Fruit fly (Drosophila melanogaster): ENCODE data around the gene LanA.
A peak's percentile ranks its signal among the peaks of the same experiment; 100 is the strongest.

LanA gene

DNA sequence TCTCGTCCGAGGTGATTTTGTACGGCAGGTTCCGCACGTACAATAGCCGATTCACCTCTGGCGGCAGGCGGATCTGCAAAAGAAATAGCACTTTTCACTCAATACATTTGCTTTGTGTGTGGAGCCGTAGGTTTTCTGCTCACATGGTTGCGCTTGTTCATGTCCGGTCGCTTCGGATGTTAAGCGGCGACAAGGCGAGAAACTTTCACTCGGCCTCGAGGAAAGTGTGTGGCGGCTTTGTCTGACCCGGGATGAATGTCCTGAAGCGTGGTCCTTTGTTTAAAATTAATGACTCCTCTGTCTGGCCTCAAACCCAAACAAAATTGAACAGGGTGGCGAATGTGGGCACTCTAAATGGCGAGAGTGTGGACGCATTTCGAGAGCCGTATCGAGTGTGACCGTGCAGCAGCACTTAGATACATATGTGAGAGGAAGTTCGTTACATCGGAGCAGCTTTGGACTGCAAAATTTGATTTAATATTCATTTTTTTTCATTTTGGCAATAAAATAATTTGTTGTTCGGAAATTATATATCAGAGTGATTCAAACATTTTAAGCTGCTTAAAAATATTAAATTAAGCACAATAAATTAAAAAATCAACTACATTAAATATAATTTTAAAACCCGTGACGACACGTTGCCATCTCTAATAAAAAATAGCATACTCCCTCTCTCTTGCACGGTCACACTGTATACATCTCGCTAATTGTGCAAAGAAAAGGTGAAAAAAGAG lies 24.8 kb downstream of the LanA start, which contains the start of the genes Sf3b6 and Tnpo:
Gene Sf3b6 (minus strand): TSS at position 358 of the 734 bp plus-strand sequence.
Gene Tnpo (plus strand): TSS at position 659 of the 734 bp plus-strand sequence.
- TF ChIP-seq pad (GFP tag; optimal IDR thresholded peaks at IDR 0.05) = peak; percentile 66
- TF ChIP-seq CG7101 (tag; optimal IDR thresholded peaks at IDR 0.05) = peak; percentile 86
- TF ChIP-seq ovo (GFP tag; optimal IDR thresholded peaks at IDR 0.05) = peak; percentile 73
- TF ChIP-seq Clk (GFP tag; optimal IDR thresholded peaks at IDR 0.05) = peak; percentile 79
- peak; percentile 72 for TF ChIP-seq CG14711 (tag; optimal IDR thresholded peaks at IDR 0.05)
- TF ChIP-seq Mnt (GFP tag; optimal IDR thresholded peaks at IDR 0.05) = peak; percentile 52
- peak; percentile 78 for TF ChIP-seq Hr96 (GFP tag; optimal IDR thresholded peaks at IDR 0.05)
- no peak for TF ChIP-seq cic (GFP tag; optimal IDR thresholded peaks at IDR 0.05)
- TF ChIP-seq CG1620 (GFP tag; optimal IDR thresholded peaks at IDR 0.05) = peak; percentile 84
- TF ChIP-seq Crg-1 (GFP tag; optimal IDR thresholded peaks at IDR 0.05) = peak; percentile 74
- TF ChIP-seq toe (GFP tag; optimal IDR thresholded peaks at IDR 0.05) = peak; percentile 90
- peak; percentile 70 for TF ChIP-seq bab1 (GFP tag; optimal IDR thresholded peaks at IDR 0.05)
- TF ChIP-seq CG12768 (GFP tag; optimal IDR thresholded peaks at IDR 0.05) = peak; percentile 84
- TF ChIP-seq kay (GFP tag; ENCODE audit: borderline replicate concordance) = no peak
- TF ChIP-seq CG5204 (GFP tag; optimal IDR thresholded peaks at IDR 0.05) = peak; percentile 78
- TF ChIP-seq CG33017 (tag; optimal IDR thresholded peaks at IDR 0.05) = peak; percentile 75
- no peak for TF ChIP-seq cnc (optimal IDR thresholded peaks at IDR 0.05)
- TF ChIP-seq tj (GFP tag; optimal IDR thresholded peaks at IDR 0.05) = peak; percentile 67
- peak; percentile 85 for TF ChIP-seq CG11617 (GFP tag; optimal IDR thresholded peaks at IDR 0.05)
- TF ChIP-seq CG7045 (GFP tag; optimal IDR thresholded peaks at IDR 0.05) = peak; percentile 77

DNA sequence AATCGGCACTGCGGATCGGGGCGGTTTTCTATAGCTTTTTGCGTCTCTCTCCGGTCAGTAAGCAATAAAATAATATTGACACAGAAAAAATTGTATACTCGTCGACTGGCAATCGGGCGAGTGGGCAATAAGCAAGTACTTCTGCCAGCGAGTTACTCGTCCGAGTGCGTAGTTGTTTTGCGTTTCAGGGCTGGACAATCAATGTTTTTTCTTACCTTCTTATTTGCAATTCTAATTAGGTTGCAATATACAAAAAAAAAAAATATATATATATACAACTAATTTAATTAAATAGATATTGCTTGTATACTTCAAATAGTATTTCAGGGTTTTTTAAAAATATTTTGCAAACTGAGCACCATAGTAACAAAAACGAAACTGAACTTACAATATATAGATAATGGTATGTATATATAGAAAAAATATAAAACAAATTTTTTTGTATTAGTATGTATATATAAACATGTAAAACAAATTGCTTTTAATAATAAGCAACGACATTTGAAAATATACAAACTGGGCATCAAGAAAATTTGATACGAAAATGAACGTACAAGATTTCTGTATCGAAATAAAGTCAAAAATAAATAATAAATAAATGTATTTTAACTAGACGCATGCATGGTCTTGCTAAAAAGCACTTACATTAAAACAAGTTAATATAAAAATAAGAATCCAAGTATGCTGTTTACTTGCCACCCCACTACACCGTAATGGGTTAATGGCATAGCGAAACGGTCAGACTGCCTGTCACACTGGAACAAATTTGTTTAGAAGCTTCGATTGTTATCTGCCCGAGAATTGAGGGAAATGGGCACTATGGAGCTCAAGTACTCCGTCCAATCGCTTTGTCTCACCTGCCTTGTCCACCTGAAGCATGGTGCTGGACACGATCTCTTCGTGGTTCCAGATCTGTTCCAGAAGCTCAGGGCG lies 28.6 kb downstream of the LanA start, which contains the start of the genes D19A and CG7386:
Gene D19A (minus strand): TSS at position 129 of the 933 bp plus-strand sequence.
Gene CG7386 (plus strand): TSS at position 751 of the 933 bp plus-strand sequence.
- TF ChIP-seq pad (GFP tag; optimal IDR thresholded peaks at IDR 0.05) (no peak), CG7045 (GFP tag; optimal IDR thresholded peaks at IDR 0.05) (peak; percentile 27), cnc (optimal IDR thresholded peaks at IDR 0.05) (no peak), CG14711 (tag; optimal IDR thresholded peaks at IDR 0.05) (peak; percentile 27), CG11617 (GFP tag; optimal IDR thresholded peaks at IDR 0.05) (peak; percentile 61), bab1 (GFP tag; optimal IDR thresholded peaks at IDR 0.05) (peak; percentile 79), kay (GFP tag; ENCODE audit: borderline replicate concordance) (no peak), Mnt (GFP tag; optimal IDR thresholded peaks at IDR 0.05) (peak; percentile 49), toe (GFP tag; optimal IDR thresholded peaks at IDR 0.05) (peak; percentile 53), Crg-1 (GFP tag; optimal IDR thresholded peaks at IDR 0.05) (no peak), ovo (GFP tag; optimal IDR thresholded peaks at IDR 0.05) (no peak), Hr96 (GFP tag; optimal IDR thresholded peaks at IDR 0.05) (peak; percentile 31), cic (GFP tag; optimal IDR thresholded peaks at IDR 0.05) (no peak), CG5204 (GFP tag; optimal IDR thresholded peaks at IDR 0.05) (peak; percentile 33), CG7101 (tag; optimal IDR thresholded peaks at IDR 0.05) (peak; percentile 72), CG1620 (GFP tag; optimal IDR thresholded peaks at IDR 0.05) (peak; percentile 60), CG33017 (tag; optimal IDR thresholded peaks at IDR 0.05) (peak; percentile 70), tj (GFP tag; optimal IDR thresholded peaks at IDR 0.05) (peak; percentile 24), Clk (GFP tag; optimal IDR thresholded peaks at IDR 0.05) (no peak), CG12768 (GFP tag; optimal IDR thresholded peaks at IDR 0.05) (peak; percentile 1)

DNA sequence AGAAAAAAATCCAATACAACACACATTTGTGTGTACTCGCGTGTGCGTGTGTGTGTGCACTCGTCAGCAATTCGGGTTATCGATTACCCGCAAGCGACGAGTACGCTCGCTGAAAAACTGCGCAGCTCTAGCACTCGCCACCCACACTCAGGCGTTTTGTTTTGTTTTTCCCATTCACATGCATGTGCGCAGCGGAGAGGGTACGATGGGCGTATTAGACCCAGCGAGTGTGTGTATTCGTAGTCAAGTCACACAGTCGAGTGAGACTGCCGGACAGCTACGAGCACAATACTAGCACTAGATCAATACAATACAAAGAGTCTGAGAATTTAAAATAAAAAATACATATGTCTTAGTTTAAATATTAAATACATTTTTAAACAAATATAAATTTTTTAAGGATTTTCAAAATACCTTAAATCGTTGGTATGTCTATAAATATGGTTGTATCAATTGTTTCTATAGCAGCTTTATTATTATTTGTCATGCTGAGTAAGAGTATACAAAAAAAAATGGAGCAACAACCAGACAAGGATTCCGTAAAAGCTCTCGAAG lies 32.9 kb downstream of the LanA start, which contains the start of the genes D19B and CG43293:
Gene D19B (minus strand): TSS at position 37 of the 555 bp plus-strand sequence.
Gene CG43293 (plus strand): TSS at position 306 of the 555 bp plus-strand sequence.
- TF ChIP-seq Mnt (GFP tag; optimal IDR thresholded peaks at IDR 0.05) = peak; percentile 100
- TF ChIP-seq CG5204 (GFP tag; optimal IDR thresholded peaks at IDR 0.05) = peak; percentile 64
- TF ChIP-seq CG12768 (GFP tag; optimal IDR thresholded peaks at IDR 0.05) = peak; percentile 76
- TF ChIP-seq CG14711 (tag; optimal IDR thresholded peaks at IDR 0.05) = peak; percentile 74
- peak; percentile 78 for TF ChIP-seq tj (GFP tag; optimal IDR thresholded peaks at IDR 0.05)
- peak; percentile 60 for TF ChIP-seq toe (GFP tag; optimal IDR thresholded peaks at IDR 0.05)
- TF ChIP-seq pad (GFP tag; optimal IDR thresholded peaks at IDR 0.05) = peak; percentile 54
- peak; percentile 65 for TF ChIP-seq Hr96 (GFP tag; optimal IDR thresholded peaks at IDR 0.05)
- TF ChIP-seq CG7045 (GFP tag; optimal IDR thresholded peaks at IDR 0.05) = peak; percentile 78
- peak; percentile 98 for TF ChIP-seq cic (GFP tag; optimal IDR thresholded peaks at IDR 0.05)
- peak; percentile 84 for TF ChIP-seq bab1 (GFP tag; optimal IDR thresholded peaks at IDR 0.05)
- TF ChIP-seq ovo (GFP tag; optimal IDR thresholded peaks at IDR 0.05) = peak; percentile 3
- TF ChIP-seq CG11617 (GFP tag; optimal IDR thresholded peaks at IDR 0.05) = peak; percentile 82
- no peak for TF ChIP-seq kay (GFP tag; ENCODE audit: borderline replicate concordance)
- TF ChIP-seq CG7101 (tag; optimal IDR thresholded peaks at IDR 0.05) = peak; percentile 74
- peak; percentile 54 for TF ChIP-seq Crg-1 (GFP tag; optimal IDR thresholded peaks at IDR 0.05)
- TF ChIP-seq cnc (optimal IDR thresholded peaks at IDR 0.05) = no peak
- TF ChIP-seq CG33017 (tag; optimal IDR thresholded peaks at IDR 0.05) = peak; percentile 75
- TF ChIP-seq CG1620 (GFP tag; optimal IDR thresholded peaks at IDR 0.05) = peak; percentile 76
- TF ChIP-seq Clk (GFP tag; optimal IDR thresholded peaks at IDR 0.05) = peak; percentile 66

DNA sequence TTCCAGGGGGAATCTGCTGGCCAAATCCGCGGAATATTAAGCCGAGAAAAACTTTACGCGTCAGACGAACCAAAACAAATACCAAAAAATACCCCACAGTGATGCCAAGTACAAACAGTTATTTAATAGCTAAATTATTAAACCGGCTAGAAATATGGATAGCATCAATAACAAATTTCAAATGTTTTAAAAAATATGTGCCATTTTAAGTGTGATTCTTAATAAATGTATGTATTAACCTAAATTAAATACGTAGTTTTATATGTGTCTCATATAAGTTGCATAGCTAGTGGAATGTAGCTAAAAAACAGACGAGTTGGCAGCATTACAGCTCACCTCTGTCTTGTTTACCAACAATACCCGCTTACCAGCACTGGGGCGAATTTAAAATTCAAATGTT lies 36.0 kb downstream of the LanA start, which contains the start of gene CG10274:
Gene CG10274 (minus strand): TSS at position 54 of the 400 bp plus-strand sequence.
- TF ChIP-seq CG14711 (tag; optimal IDR thresholded peaks at IDR 0.05) (peak; percentile 76), cic (GFP tag; optimal IDR thresholded peaks at IDR 0.05) (peak; percentile 23), CG33017 (tag; optimal IDR thresholded peaks at IDR 0.05) (peak; percentile 45), Crg-1 (GFP tag; optimal IDR thresholded peaks at IDR 0.05) (peak; percentile 74), kay (GFP tag; ENCODE audit: borderline replicate concordance) (no peak), tj (GFP tag; optimal IDR thresholded peaks at IDR 0.05) (peak; percentile 42), Mnt (GFP tag; optimal IDR thresholded peaks at IDR 0.05) (peak; percentile 41), CG11617 (GFP tag; optimal IDR thresholded peaks at IDR 0.05) (peak; percentile 75), Hr96 (GFP tag; optimal IDR thresholded peaks at IDR 0.05) (peak; percentile 68), toe (GFP tag; optimal IDR thresholded peaks at IDR 0.05) (peak; percentile 79), CG5204 (GFP tag; optimal IDR thresholded peaks at IDR 0.05) (no peak), bab1 (GFP tag; optimal IDR thresholded peaks at IDR 0.05) (peak; percentile 61), pad (GFP tag; optimal IDR thresholded peaks at IDR 0.05) (peak; percentile 70), Clk (GFP tag; optimal IDR thresholded peaks at IDR 0.05) (peak; percentile 52), ovo (GFP tag; optimal IDR thresholded peaks at IDR 0.05) (peak; percentile 52), CG7045 (GFP tag; optimal IDR thresholded peaks at IDR 0.05) (peak; percentile 67), CG12768 (GFP tag; optimal IDR thresholded peaks at IDR 0.05) (peak; percentile 73), CG7101 (tag; optimal IDR thresholded peaks at IDR 0.05) (peak; percentile 77), CG1620 (GFP tag; optimal IDR thresholded peaks at IDR 0.05) (peak; percentile 82), cnc (optimal IDR thresholded peaks at IDR 0.05) (no peak)
